Fruit fly (Drosophila melanogaster) whole organism, wandering third instar larva: ENCODE results near the gene CG6055.

Experiments used
- Abd-B ChIP-seq: fragments of >200 bp; optimal IDR thresholded peaks from 2 replicates; lab custom pipeline; 2017; ENCODE audit warnings: missing biosample characterization, missing genetic modification characterization
- CG32264 ChIP-seq: fragments of 200-800 bp; sonication (Bioruptor generic); optimal IDR thresholded peaks from 2 replicates; lab custom pipeline; 2016; ENCODE audit warnings: missing biosample characterization, missing genetic modification characterization
- CG9705 ChIP-seq: fragments of 200-800 bp; sonication (Bioruptor generic); optimal IDR thresholded peaks from 2 replicates; lab custom pipeline; 2018; ENCODE audit warnings: missing biosample characterization, mild to moderate bottlenecking, missing genetic modification characterization
- CrebA ChIP-seq: fragments of 200-800 bp; sonication (Bioruptor generic); optimal IDR thresholded peaks from 2 replicates; lab custom pipeline; 2016; ENCODE audit warnings: missing biosample characterization, mild to moderate bottlenecking, missing genetic modification characterization, borderline replicate concordance
- Dfd ChIP-seq: fragments of >200 bp; optimal IDR thresholded peaks from 2 replicates; lab custom pipeline; 2017; ENCODE audit warnings: missing biosample characterization, missing genetic modification characterization
- Dif ChIP-seq: fragments of 200-275, 200-300 bp; sonication (Bioruptor generic); optimal IDR thresholded peaks from 2 replicates; lab custom pipeline; 2018; ENCODE audit warnings: missing biosample characterization, missing genetic modification characterization; ENCODE audit not compliant: partially characterized antibody
- GATAd ChIP-seq: sonication (Bioruptor generic); optimal IDR thresholded peaks from 2 replicates; lab custom pipeline; 2016; ENCODE audit warnings: missing biosample characterization, missing genetic modification characterization
- HLH106 ChIP-seq: fragments of 200-800 bp; optimal IDR thresholded peaks from 3 replicates; lab custom pipeline; 2019; ENCODE audit warnings: missing biosample characterization, mild to moderate bottlenecking, missing genetic modification characterization, moderate library complexity
- Hnf4 ChIP-seq: fragments of 200-800 bp; sonication (Bioruptor generic); optimal IDR thresholded peaks from 2 replicates; lab custom pipeline; 2016; ENCODE audit warnings: missing biosample characterization, mild to moderate bottlenecking, missing genetic modification characterization
- Hr78 ChIP-seq: fragments of >200 bp; optimal IDR thresholded peaks from 2 replicates; lab custom pipeline; 2017; ENCODE audit warnings: missing biosample characterization, missing genetic modification characterization
- Hr83 ChIP-seq: fragments of 200-300 bp; sonication (Bioruptor generic); optimal IDR thresholded peaks from 2 replicates; lab custom pipeline; 2016; ENCODE audit warnings: missing biosample characterization, mild to moderate bottlenecking, missing genetic modification characterization, moderate library complexity; ENCODE audit not compliant: poor library complexity, severe bottlenecking
- Jra ChIP-seq: sonication (Bioruptor generic); optimal IDR thresholded peaks from 2 replicates; lab custom pipeline; 2016; ENCODE audit warnings: missing biosample characterization, missing genetic modification characterization
- Mio ChIP-seq: sonication (Bioruptor generic); optimal IDR thresholded peaks from 2 replicates; lab custom pipeline; 2016; ENCODE audit warnings: missing biosample characterization, missing genetic modification characterization
- Myc ChIP-seq: fragments of >200 bp; optimal IDR thresholded peaks from 2 replicates; lab custom pipeline; 2017
- N ChIP-seq: fragments of >200 bp; optimal IDR thresholded peaks from 2 replicates; lab custom pipeline; 2018; ENCODE audit warnings: missing biosample characterization, missing external identifiers, missing genetic modification characterization
- OdsH ChIP-seq: fragments of 200-800 bp; sonication (Bioruptor generic); optimal IDR thresholded peaks from 2 replicates; lab custom pipeline; 2016; ENCODE audit warnings: missing biosample characterization, mild to moderate bottlenecking, missing genetic modification characterization
- Rel ChIP-seq, 2 experiments: fragments of 200-800 bp; sonication (Bioruptor generic) in 1 of 2; optimal IDR thresholded peaks; 2 replicates in 1 of 2; 3 replicates in 1 of 2; lab custom pipeline; 2016 to 2019; ENCODE audit warnings: mild to moderate bottlenecking in 2 of 2, missing biosample characterization in 2 of 2, missing genetic modification characterization in 2 of 2, moderate library complexity in 1 of 2
- Sp1 ChIP-seq: fragments of 200-800 bp; sonication (Bioruptor generic); optimal IDR thresholded peaks from 3 replicates; lab custom pipeline; 2019; ENCODE audit warnings: missing biosample characterization, mild to moderate bottlenecking, missing genetic modification characterization, moderate library complexity
- Vsx2 ChIP-seq: fragments of 200-300, 225-300 bp; sonication (Bioruptor generic); optimal IDR thresholded peaks from 2 replicates; lab custom pipeline; 2018; ENCODE audit warnings: missing biosample characterization, missing genetic modification characterization; ENCODE audit not compliant: partially characterized antibody
- br ChIP-seq: fragments of 200-800 bp; sonication (Bioruptor generic); optimal IDR thresholded peaks from 2 replicates; lab custom pipeline; 2016; ENCODE audit warnings: missing biosample characterization, missing genetic modification characterization
- brk ChIP-seq: fragments of 200-800 bp; sonication (Bioruptor generic); optimal IDR thresholded peaks from 2 replicates; lab custom pipeline; 2016; ENCODE audit warnings: missing biosample characterization, mild to moderate bottlenecking, missing genetic modification characterization
- dl ChIP-seq, 2 experiments: fragments of 175-275, 200-275 bp in 1 of 2; fragments of 200-275 bp in 1 of 2; sonication (Bioruptor generic); optimal IDR thresholded peaks; lab custom pipeline; 2018; ENCODE audit warnings: mild to moderate bottlenecking in 2 of 2, missing biosample characterization in 2 of 2, missing genetic modification characterization in 2 of 2, moderate library complexity in 2 of 2; ENCODE audit not compliant: partially characterized antibody in 2 of 2, insufficient read depth in 1 of 2
- dmrt93B ChIP-seq: fragments of 200-800 bp; sonication (Bioruptor generic); optimal IDR thresholded peaks from 2 replicates; lab custom pipeline; 2018; ENCODE audit warnings: missing biosample characterization, mild to moderate bottlenecking, missing genetic modification characterization
- dsf ChIP-seq: sonication (Bioruptor generic); optimal IDR thresholded peaks from 2 replicates; lab custom pipeline; 2016; ENCODE audit warnings: missing biosample characterization, missing genetic modification characterization, borderline replicate concordance
- ey ChIP-seq: fragments of 200-800 bp; sonication (Bioruptor generic); optimal IDR thresholded peaks from 2 replicates; lab custom pipeline; 2016; ENCODE audit warnings: missing biosample characterization, missing genetic modification characterization
- foxo ChIP-seq, 2 experiments: fragments of 200-800 bp; sonication (Bioruptor generic); optimal IDR thresholded peaks; 2 replicates in 1 of 2; 3 replicates in 1 of 2; lab custom pipeline; 2016 to 2017; ENCODE audit warnings: missing biosample characterization in 2 of 2, missing genetic modification characterization in 2 of 2
- fru ChIP-seq: fragments of 200-800 bp; sonication (Bioruptor generic); optimal IDR thresholded peaks from 3 replicates; lab custom pipeline; 2016; ENCODE audit warnings: missing biosample characterization, mild to moderate bottlenecking, missing genetic modification characterization
- h ChIP-seq: fragments of 200-800 bp; sonication (Bioruptor generic); optimal IDR thresholded peaks from 3 replicates; lab custom pipeline; 2016; ENCODE audit warnings: missing biosample characterization, mild to moderate bottlenecking, missing genetic modification characterization
- jim ChIP-seq: fragments of 175-275, 200-325 bp; sonication (Bioruptor generic); optimal IDR thresholded peaks from 2 replicates; lab custom pipeline; 2016; ENCODE audit warnings: missing biosample characterization, mild to moderate bottlenecking, missing genetic modification characterization
- lola ChIP-seq: fragments of >200 bp; optimal IDR thresholded peaks from 2 replicates; lab custom pipeline; 2017; ENCODE audit warnings: missing biosample characterization, missing genetic modification characterization
- pan ChIP-seq: fragments of >200 bp; optimal IDR thresholded peaks from 2 replicates; lab custom pipeline; 2017
- psq ChIP-seq: fragments of 200-800 bp; sonication (Bioruptor generic); optimal IDR thresholded peaks from 3 replicates; lab custom pipeline; 2017; ENCODE audit warnings: missing biosample characterization, mild to moderate bottlenecking, missing genetic modification characterization, moderate library complexity
- rgr ChIP-seq: fragments of 200-800 bp; sonication (Bioruptor generic); optimal IDR thresholded peaks from 3 replicates; lab custom pipeline; 2016; ENCODE audit warnings: missing biosample characterization, mild to moderate bottlenecking, missing genetic modification characterization
- sage ChIP-seq: fragments of 200-800 bp; sonication (Bioruptor generic); optimal IDR thresholded peaks from 2 replicates; lab custom pipeline; 2016; ENCODE audit warnings: missing biosample characterization, mild to moderate bottlenecking, missing genetic modification characterization
- sv ChIP-seq: fragments of 200-800 bp; sonication (Bioruptor generic); optimal IDR thresholded peaks from 3 replicates; lab custom pipeline; 2016; ENCODE audit warnings: missing biosample characterization, missing genetic modification characterization
- tai ChIP-seq: sonication (Bioruptor generic); optimal IDR thresholded peaks from 2 replicates; lab custom pipeline; 2016; ENCODE audit warnings: missing biosample characterization, missing genetic modification characterization
- usp ChIP-seq: fragments of >200 bp; optimal IDR thresholded peaks from 2 replicates; lab custom pipeline; 2017; ENCODE audit warnings: missing biosample characterization, missing genetic modification characterization
- woc ChIP-seq: sonication (Bioruptor generic); optimal IDR thresholded peaks from 2 replicates; lab custom pipeline; 2016; ENCODE audit warnings: missing biosample characterization, mild to moderate bottlenecking, missing genetic modification characterization

The CG6055 gene

dm6 chr2L:7419408-7420304, 46.7 kb upstream of the CG6055 start:
- TF ChIP-seq sv (GFP tag; lab: Kevin White, UChicago) (no peak), brk (GFP tag; lab: Kevin White, UChicago) (no peak), pan (no peak), HLH106 (tag; lab: Kevin White, UChicago) (peak; percentile 97), rgr (GFP tag; lab: Kevin White, UChicago) (peak; percentile 43), tai (peak; percentile 55), Dif (peak; percentile 25), ey (GFP tag; lab: Kevin White, UChicago) (peak; percentile 61), CrebA (GFP tag; lab: Kevin White, UChicago) (no peak), Jra (peak; percentile 50), Sp1 (peak; percentile 93), Vsx2 (GFP tag; lab: Kevin White, UChicago) (no peak), Hr83 (GFP tag; lab: Kevin White, UChicago) (peak; percentile 74), jim (GFP tag; lab: Kevin White, UChicago) (no peak), Hr78 (no peak), dsf (peak; percentile 65), usp (GFP tag; lab: Kevin White, UChicago) (no peak), N (no peak), br (peak; percentile 80), h (GFP tag; lab: Kevin White, UChicago) (peak; percentile 70), dmrt93B (GFP tag; lab: Kevin White, UChicago) (peak; percentile 79), Abd-B (GFP tag; lab: Kevin White, UChicago) (no peak), GATAd (GFP tag; lab: Kevin White, UChicago) (no peak), lola (GFP tag; lab: Kevin White, UChicago) (no peak), dl (GFP tag; optimal IDR thresholded peaks at IDR 0.05; lab: Kevin White, UChicago; ENCODE audit: insufficient read depth in 1 of 2, partially characterized antibody in 2 of 2) (peak in 1 of 2 experiments; percentile 34), woc (GFP tag; lab: Kevin White, UChicago) (peak; percentile 3), fru (GFP tag; lab: Kevin White, UChicago) (peak; percentile 67), CG9705 (GFP tag; lab: Kevin White, UChicago) (peak; percentile 89), CG32264 (GFP tag; lab: Kevin White, UChicago) (peak; percentile 6), Mio (GFP tag; lab: Kevin White, UChicago) (no peak), Myc (lab: Kevin White, UChicago) (no peak), OdsH (peak; percentile 75), psq (GFP tag; lab: Kevin White, UChicago) (peak; percentile 54), foxo (GFP tag; optimal IDR thresholded peaks at IDR 0.05; lab: Kevin White, UChicago) (peak; percentile 0 to 74), sage (GFP tag; lab: Kevin White, UChicago) (no peak), Dfd (GFP tag; lab: Kevin White, UChicago) (no peak), Hnf4 (GFP tag; lab: Kevin White, UChicago) (peak; percentile 46), Rel (GFP tag; optimal IDR thresholded peaks at IDR 0.05; lab: Kevin White, UChicago) (no peak), Rel (tag; optimal IDR thresholded peaks at IDR 0.05; lab: Kevin White, UChicago) (peak; percentile 87)
